Worm (Caenorhabditis elegans): ENCODE data around the gene snf-10.

- TF ChIP-seq scrt-1 (GFP tag; IDR thresholded peaks at IDR 0.05) (no peak), tbx-37 (GFP tag; conservative IDR thresholded peaks at IDR 0.05) (no peak), hmbx-1 (tag; optimal IDR thresholded peaks at IDR 0.05) (no peak), tra-4 (tag; optimal IDR thresholded peaks at IDR 0.05) (no peak), F13C5.2 (tag; optimal IDR thresholded peaks at IDR 0.05) (no peak), ama-1 (optimal IDR thresholded peaks at IDR 0.05) (no peak), hmg-4 (GFP tag; optimal IDR thresholded peaks at IDR 0.05) (no peak), sea-1 (GFP tag; conservative IDR thresholded peaks at IDR 0.05) (no peak), aly-1 (tag; optimal IDR thresholded peaks at IDR 0.05) (no peak), ceh-13 (GFP tag; optimal IDR thresholded peaks at IDR 0.05) (no peak), flt-1 (GFP tag; IDR thresholded peaks at IDR 0.05) (no peak)
Measured at ce11 chrV:10485389-10485788, 44.8 kb upstream of the snf-10 start.

Data from whole organism, early embryonic.